Worm (Caenorhabditis elegans): ENCODE data around the gene T19C9.10.

ce11 chrV:17242552-17242951, 6.2 kb downstream of the T19C9.10 start, which contains the start of gene Y68A4B.3:
- no peak for TF ChIP-seq him-1 (tag; optimal IDR thresholded peaks at IDR 0.05)
- no peak for TF ChIP-seq dao-5 (tag; optimal IDR thresholded peaks at IDR 0.05)
- TF ChIP-seq W03F9.2 (tag; optimal IDR thresholded peaks at IDR 0.05): no peak

All from whole organism, L4/young adult.